Fruit fly (Drosophila melanogaster) whole organism, adult: Measurements from ENCODE around the gene CG5262.

Experiments used
- CG1620 ChIP-seq: fragments of 200-800 bp; sonication (Bioruptor generic); optimal IDR thresholded peaks from 2 replicates; lab custom pipeline; 2016; ENCODE audit warnings: missing biosample characterization, missing genetic modification characterization
- CG5204 ChIP-seq: fragments of 200-800 bp; sonication (Bioruptor generic); optimal IDR thresholded peaks from 2 replicates; lab custom pipeline; 2016; ENCODE audit warnings: missing biosample characterization, missing genetic modification characterization
- ovo ChIP-seq: fragments of 200-800 bp; sonication (Bioruptor generic); optimal IDR thresholded peaks from 2 replicates; lab custom pipeline; 2016; ENCODE audit warnings: missing biosample characterization, missing genetic modification characterization
- pad ChIP-seq: fragments of 200-800 bp; sonication (Bioruptor generic); optimal IDR thresholded peaks from 3 replicates; lab custom pipeline; 2017; ENCODE audit warnings: missing biosample characterization, missing genetic modification characterization, mild to moderate bottlenecking, moderate library complexity, missing genetic modification reagents
- tj ChIP-seq: fragments of 200-800 bp; sonication (Bioruptor generic); optimal IDR thresholded peaks from 3 replicates; lab custom pipeline; 2017; ENCODE audit warnings: missing biosample characterization, mild to moderate bottlenecking, missing genetic modification characterization, moderate library complexity

DNA sequence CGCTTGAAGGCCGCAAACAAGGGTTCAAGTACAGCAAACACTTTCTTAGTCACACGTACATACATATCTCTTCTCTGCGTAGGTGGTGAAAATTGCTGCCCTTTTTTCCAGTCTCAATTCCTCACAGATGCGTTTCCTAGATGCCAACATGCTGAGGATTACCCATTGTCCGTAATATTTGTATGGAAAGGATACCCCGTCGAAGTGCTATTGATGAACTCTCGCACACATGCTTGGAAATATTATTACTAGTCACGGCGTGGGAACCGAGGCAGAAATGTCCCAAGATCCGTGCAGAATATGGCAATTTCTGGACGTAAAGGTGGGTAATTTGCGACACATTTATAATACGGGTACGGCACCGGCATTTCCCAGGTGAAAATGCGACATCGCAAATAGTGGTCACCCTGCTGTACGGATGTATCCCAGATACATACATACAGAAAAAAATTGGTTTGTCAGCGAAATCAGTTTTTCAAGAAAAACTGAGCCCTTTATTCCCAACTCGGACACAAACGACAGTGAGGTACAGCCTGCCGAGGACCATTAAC is 24.9 kb downstream of the CG5262 start:
- no peak for TF ChIP-seq CG1620 (GFP tag; lab: Kevin White, UChicago)
- TF ChIP-seq tj (GFP tag; lab: Kevin White, UChicago): no peak
- TF ChIP-seq ovo (GFP tag; lab: Kevin White, UChicago): no peak
- no peak for TF ChIP-seq pad (GFP tag; lab: Kevin White, UChicago)
- TF ChIP-seq CG5204 (GFP tag; lab: Kevin White, UChicago): no peak
